Fruit fly (Drosophila melanogaster) whole organism, embryonic: ENCODE data around the gene Pcyt1.
A peak's percentile ranks its signal among the peaks of the same experiment; 100 is the strongest.

Source experiments
- Antp ChIP-seq: fragments of 200-800 bp; sonication (Bioruptor generic); optimal IDR thresholded peaks from 3 replicates; lab custom pipeline; 2016; ENCODE audit warnings: missing biosample characterization, missing genetic modification characterization
- B-H1 ChIP-seq: fragments of 200-800 bp; sonication (Bioruptor generic); IDR thresholded peaks from 3 replicates; pipeline ENCODE4 v1.3.6; 2022; ENCODE audit warnings: missing biosample characterization, missing genetic modification characterization
- Bgb ChIP-seq: fragments of 200-800 bp; sonication (Bioruptor generic); IDR thresholded peaks from 2 replicates; pipeline ENCODE4 v1.3.6; 2022; ENCODE audit warnings: missing biosample characterization, missing genetic modification characterization; ENCODE audit not compliant: partially characterized antibody
- CG10321 ChIP-seq: fragments of 200-800 bp; sonication (Bioruptor generic); IDR thresholded peaks from 2 replicates; pipeline ENCODE4 v1.3.6; 2022; ENCODE audit warnings: missing biosample characterization, missing genetic modification characterization
- CG1647 ChIP-seq: fragments of 200-800 bp; sonication (Bioruptor generic); optimal IDR thresholded peaks from 3 replicates; lab custom pipeline; 2016; ENCODE audit warnings: missing biosample characterization, missing genetic modification characterization
- CG17912 ChIP-seq: fragments of 200-800 bp; sonication (Bioruptor generic); optimal IDR thresholded peaks from 2 replicates; lab custom pipeline; 2018; ENCODE audit warnings: missing biosample characterization, mild to moderate bottlenecking, missing genetic modification characterization
- CG2678 ChIP-seq: fragments of 200-800 bp; sonication (Bioruptor generic); optimal IDR thresholded peaks from 3 replicates; lab custom pipeline; 2019; ENCODE audit warnings: missing biosample characterization, mild to moderate bottlenecking, missing genetic modification characterization, moderate library complexity
- CG30431 ChIP-seq: fragments of 200-800 bp; sonication (Bioruptor generic); optimal IDR thresholded peaks from 2 replicates; lab custom pipeline; 2017; ENCODE audit warnings: missing biosample characterization, missing genetic modification characterization
- CG6654 ChIP-seq: fragments of 200-800 bp; sonication (Bioruptor generic); optimal IDR thresholded peaks from 2 replicates; lab custom pipeline; 2017; ENCODE audit warnings: missing biosample characterization, mild to moderate bottlenecking, missing genetic modification characterization
- CG6683 ChIP-seq: fragments of 200-800 bp; sonication (Bioruptor generic); optimal IDR thresholded peaks from 2 replicates; lab custom pipeline; 2017; ENCODE audit warnings: missing biosample characterization, mild to moderate bottlenecking, missing genetic modification characterization, missing genetic modification reagents
- CG7372 ChIP-seq: fragments of 200-800 bp; sonication (Bioruptor generic); IDR thresholded peaks from 2 replicates; pipeline ENCODE4 v1.3.6; 2022; ENCODE audit warnings: missing biosample characterization, missing genetic modification characterization
- CG7556 ChIP-seq: fragments of 200-800 bp; sonication (Bioruptor generic); optimal IDR thresholded peaks from 2 replicates; lab custom pipeline; 2017; ENCODE audit warnings: missing biosample characterization, mild to moderate bottlenecking, missing genetic modification characterization
- CG7963 ChIP-seq: fragments of 200-800 bp; sonication (Bioruptor generic); IDR thresholded peaks from 3 replicates; pipeline ENCODE4 v1.3.6; 2022; ENCODE audit warnings: missing biosample characterization, missing genetic modification characterization; ENCODE audit not compliant: partially characterized antibody
- CG8290 ChIP-seq, 3 experiments: fragments of 200-800 bp; sonication (Bioruptor generic); optimal IDR thresholded peaks; 2 replicates each; lab custom pipeline; 2016 to 2019; ENCODE audit warnings: missing biosample characterization in 3 of 3, missing genetic modification characterization in 3 of 3, mild to moderate bottlenecking in 2 of 3, moderate library complexity in 1 of 3
- CG8765 ChIP-seq: fragments of 200-800 bp; sonication (Bioruptor generic); IDR thresholded peaks from 2 replicates; pipeline ENCODE4 v1.3.6; 2022; ENCODE audit warnings: missing biosample characterization, missing genetic modification characterization
- Chrac-16 ChIP-seq: fragments of 200-800 bp; sonication (Bioruptor generic); optimal IDR thresholded peaks from 3 replicates; lab custom pipeline; 2016; ENCODE audit warnings: missing biosample characterization, missing genetic modification characterization
- Hey ChIP-seq: fragments of 200-800 bp; sonication (Bioruptor generic); optimal IDR thresholded peaks from 3 replicates; lab custom pipeline; 2018; ENCODE audit warnings: missing biosample characterization, mild to moderate bottlenecking, missing genetic modification characterization
- Kr ChIP-seq: fragments of 200-800 bp; sonication (Bioruptor generic); optimal IDR thresholded peaks from 2 replicates; lab custom pipeline; 2017; ENCODE audit warnings: missing biosample characterization, mild to moderate bottlenecking, missing genetic modification characterization
- Max ChIP-seq: fragments of 200-800 bp; sonication (Bioruptor generic); optimal IDR thresholded peaks from 2 replicates; lab custom pipeline; 2016; ENCODE audit warnings: missing biosample characterization, mild to moderate bottlenecking, missing genetic modification characterization
- PHDP ChIP-seq: fragments of 200-800 bp; sonication (Bioruptor generic); optimal IDR thresholded peaks from 3 replicates; lab custom pipeline; 2018; ENCODE audit warnings: missing biosample characterization, mild to moderate bottlenecking, missing genetic modification characterization, moderate library complexity
- Tbp ChIP-seq: fragments of >200 bp; optimal IDR thresholded peaks from 2 replicates; lab custom pipeline; 2018; ENCODE audit warnings: missing biosample characterization, missing genetic modification characterization
- ap ChIP-seq: fragments of 200-800 bp; sonication (Bioruptor generic); IDR thresholded peaks from 2 replicates; pipeline ENCODE4 v1.3.6; 2022; ENCODE audit warnings: missing biosample characterization, missing genetic modification characterization
- bsh ChIP-seq, 2 experiments: fragments of 200-800 bp; sonication (Bioruptor generic); optimal IDR thresholded peaks; 2 replicates each; lab custom pipeline; 2017 to 2018; ENCODE audit warnings: mild to moderate bottlenecking in 2 of 2, missing biosample characterization in 2 of 2, missing genetic modification characterization in 2 of 2, moderate library complexity in 1 of 2
- btn ChIP-seq: fragments of 200-800 bp; sonication (Bioruptor generic); optimal IDR thresholded peaks from 2 replicates; lab custom pipeline; 2016; ENCODE audit warnings: missing biosample characterization, missing genetic modification characterization
- danr ChIP-seq: fragments of 200-800 bp; sonication (Bioruptor generic); IDR thresholded peaks from 2 replicates; pipeline ENCODE4 v1.3.6; 2022; ENCODE audit warnings: missing biosample characterization, missing genetic modification characterization
- dimm ChIP-seq: fragments of 200-800 bp; sonication (Bioruptor generic); IDR thresholded peaks from 2 replicates; pipeline ENCODE4 v1.3.6; 2022; ENCODE audit warnings: missing biosample characterization, missing genetic modification characterization
- eyg ChIP-seq: fragments of 200-800 bp; sonication (Bioruptor generic); optimal IDR thresholded peaks from 3 replicates; lab custom pipeline; 2016; ENCODE audit warnings: missing biosample characterization, missing genetic modification characterization
- fd102C ChIP-seq: fragments of 200-800 bp; sonication (Bioruptor generic); optimal IDR thresholded peaks from 2 replicates; lab custom pipeline; 2018; ENCODE audit warnings: missing biosample characterization, mild to moderate bottlenecking, missing genetic modification characterization, moderate library complexity
- gce ChIP-seq: fragments of 200-800 bp; sonication (Bioruptor generic); IDR thresholded peaks from 3 replicates; pipeline ENCODE4 v1.3.6; 2022; ENCODE audit warnings: missing biosample characterization, missing genetic modification characterization
- gcm2 ChIP-seq: fragments of 200-800 bp; sonication (Bioruptor generic); optimal IDR thresholded peaks from 2 replicates; lab custom pipeline; 2016; ENCODE audit warnings: missing biosample characterization, missing genetic modification characterization
- hkb ChIP-seq, 2 experiments: fragments of 200-800 bp in 1 of 2; fragments of >200 bp in 1 of 2; sonication (Bioruptor generic) in 1 of 2; IDR thresholded peaks in 1 of 2; optimal IDR thresholded peaks in 1 of 2; 2 replicates each; pipeline versions ENCODE4 v1.3.6 to Lab custom; 2017 to 2022; ENCODE audit warnings: missing biosample characterization in 1 of 2, missing genetic modification characterization in 1 of 2
- hth ChIP-seq: fragments of >200 bp; optimal IDR thresholded peaks from 2 replicates; lab custom pipeline; 2017; ENCODE audit warnings: inconsistent platforms
- jing ChIP-seq: fragments of 200-800 bp; sonication (Bioruptor generic); optimal IDR thresholded peaks from 2 replicates; lab custom pipeline; 2018; ENCODE audit warnings: missing biosample characterization, mild to moderate bottlenecking, missing genetic modification characterization
- kah ChIP-seq: fragments of 200-800 bp; sonication (Bioruptor generic); optimal IDR thresholded peaks from 2 replicates; lab custom pipeline; 2018; ENCODE audit warnings: missing biosample characterization, mild to moderate bottlenecking, missing genetic modification characterization
- kay ChIP-seq: fragments of 200-800 bp; sonication (Bioruptor generic); optimal IDR thresholded peaks from 2 replicates; lab custom pipeline; 2016; ENCODE audit warnings: missing biosample characterization, missing genetic modification characterization
- klu ChIP-seq: fragments of 200-800 bp; sonication (Bioruptor generic); IDR thresholded peaks from 2 replicates; pipeline ENCODE4 v1.3.6; 2022; ENCODE audit warnings: missing biosample characterization, missing genetic modification characterization
- lbe ChIP-seq: fragments of 200-800 bp; sonication (Bioruptor generic); optimal IDR thresholded peaks from 2 replicates; lab custom pipeline; 2016; ENCODE audit warnings: missing biosample characterization, mild to moderate bottlenecking, missing genetic modification characterization
- pfk ChIP-seq: fragments of 200-800 bp; sonication (Bioruptor generic); optimal IDR thresholded peaks from 2 replicates; lab custom pipeline; 2018; ENCODE audit warnings: missing biosample characterization, mild to moderate bottlenecking, missing genetic modification characterization, moderate library complexity
- ro ChIP-seq: fragments of 200-800 bp; sonication (Bioruptor generic); IDR thresholded peaks from 2 replicates; pipeline ENCODE4 v1.3.6; 2022; ENCODE audit warnings: missing biosample characterization, missing genetic modification characterization
- row ChIP-seq: fragments of 200-800 bp; sonication (Bioruptor generic); IDR thresholded peaks from 3 replicates; pipeline ENCODE4 v1.3.6; 2022; ENCODE audit warnings: missing biosample characterization, missing genetic modification characterization
- seq ChIP-seq: fragments of 200-800 bp; sonication (Bioruptor generic); IDR thresholded peaks from 2 replicates; pipeline ENCODE4 v1.3.6; 2022; ENCODE audit warnings: missing biosample characterization, missing genetic modification characterization
- shn ChIP-seq: fragments of 200-800 bp; sonication (Bioruptor generic); optimal IDR thresholded peaks from 3 replicates; lab custom pipeline; 2016; ENCODE audit warnings: missing biosample characterization, missing genetic modification characterization
- slp2 ChIP-seq: fragments of 200-800 bp; sonication (Bioruptor generic); optimal IDR thresholded peaks from 2 replicates; lab custom pipeline; 2016; ENCODE audit warnings: missing biosample characterization, missing genetic modification characterization
- tin ChIP-seq: fragments of 200-800 bp; sonication (Bioruptor generic); optimal IDR thresholded peaks from 3 replicates; lab custom pipeline; 2016; ENCODE audit warnings: missing biosample characterization, missing genetic modification characterization
- trem ChIP-seq: fragments of 200-800 bp; optimal IDR thresholded peaks from 3 replicates; lab custom pipeline; 2019; ENCODE audit warnings: missing biosample characterization, mild to moderate bottlenecking, missing genetic modification characterization, moderate library complexity
- ttk ChIP-seq: fragments of 200-800 bp; sonication (Bioruptor generic); IDR thresholded peaks from 2 replicates; pipeline ENCODE4 v2.1.2; 2022; ENCODE audit warnings: missing biosample characterization, missing genetic modification characterization
- tup ChIP-seq: fragments of 200-800 bp; sonication (Bioruptor generic); optimal IDR thresholded peaks from 2 replicates; lab custom pipeline; 2016; ENCODE audit warnings: missing biosample characterization, mild to moderate bottlenecking, missing genetic modification characterization, moderate library complexity
- vfl ChIP-seq: fragments of 200-800 bp; sonication (Bioruptor generic); optimal IDR thresholded peaks from 2 replicates; lab custom pipeline; 2016; ENCODE audit warnings: missing biosample characterization, missing genetic modification characterization
- zen2 ChIP-seq: fragments of 200-800 bp; sonication (Bioruptor generic); IDR thresholded peaks from 3 replicates; pipeline ENCODE4 v1.3.6; 2022; ENCODE audit warnings: missing biosample characterization, missing genetic modification characterization; ENCODE audit not compliant: partially characterized antibody

The Pcyt1 gene

dm6 chr3L:1558178-1558788 lies 12.4 kb downstream of the Pcyt1 start, which contains the start of the genes Pex10 and CG12099 (continued):
- TF ChIP-seq Antp (GFP tag; lab: Kevin White, UChicago) (peak; percentile 62), Tbp (GFP tag; lab: Kevin White, UChicago) (no peak), dimm (GFP tag; lab: Robert Waterston, UW) (no peak), row (GFP tag; lab: Robert Waterston, UW) (peak; percentile 98), slp2 (peak; percentile 0), tup (GFP tag; lab: Kevin White, UChicago) (peak; percentile 78), CG6654 (GFP tag; lab: Kevin White, UChicago) (peak; percentile 52), CG1647 (GFP tag; lab: Kevin White, UChicago) (peak; percentile 79), CG8765 (GFP tag; lab: Robert Waterston, UW) (peak; percentile 87), hth (lab: Kevin White, UChicago) (no peak), hkb (optimal IDR thresholded peaks at IDR 0.05; lab: Kevin White, UChicago) (peak; percentile 68), hkb (GFP tag; IDR thresholded peaks at IDR 0.05; lab: Robert Waterston, UW) (peak; percentile 87), Max (GFP tag; lab: Kevin White, UChicago) (peak; percentile 90), PHDP (peak; percentile 74), Chrac-16 (GFP tag; lab: Kevin White, UChicago) (peak; percentile 91), btn (GFP tag; lab: Kevin White, UChicago) (no peak), lbe (peak; percentile 82), gce (GFP tag; lab: Robert Waterston, UW) (0 out of 3 replicates have a peak, but pooled peaks have one; percentile 57), CG10321 (GFP tag; lab: Robert Waterston, UW) (0 out of 2 replicates have a peak, but pooled peaks have one; percentile 48), ttk (GFP tag; lab: Robert Waterston, UW) (peak; percentile 83), CG8290 (GFP tag; optimal IDR thresholded peaks at IDR 0.05; lab: Kevin White, UChicago) (peak; percentile 90), CG8290 (tag; optimal IDR thresholded peaks at IDR 0.05; lab: Kevin White, UChicago) (peak in 1 of 2 experiments; percentile 74), B-H1 (peak; percentile 84), ro (GFP tag; lab: Robert Waterston, UW) (peak; percentile 51), seq (GFP tag; lab: Robert Waterston, UW) (peak; percentile 72; the same call in 1 of the 2 replicates), Bgb (peak; percentile 89), klu (GFP tag; lab: Robert Waterston, UW) (peak; percentile 90), ap (peak; percentile 85), kah (GFP tag; lab: Kevin White, UChicago) (peak; percentile 41), pfk (GFP tag; lab: Kevin White, UChicago) (peak; percentile 42), bsh (GFP tag; optimal IDR thresholded peaks at IDR 0.05; lab: Kevin White, UChicago) (peak in 1 of 2 experiments; percentile 81), CG7372 (GFP tag; lab: Robert Waterston, UW) (peak; percentile 91), CG30431 (peak; percentile 76), jing (no peak), gcm2 (no peak), eyg (GFP tag; lab: Kevin White, UChicago) (no peak), CG6683 (peak; percentile 59), vfl (GFP tag; lab: Kevin White, UChicago) (peak; percentile 76), Kr (GFP tag; lab: Kevin White, UChicago) (no peak), zen2 (GFP tag; lab: Robert Waterston, UW) (peak; percentile 67; the same call in 1 of the 3 replicates), CG17912 (peak; percentile 46), kay (GFP tag; lab: Kevin White, UChicago) (peak; percentile 84), danr (GFP tag; lab: Robert Waterston, UW) (peak; percentile 86), Hey (tag; lab: Kevin White, UChicago) (no peak), CG7963 (GFP tag; lab: Robert Waterston, UW) (peak; percentile 72), CG7556 (GFP tag; lab: Kevin White, UChicago) (peak; percentile 87), trem (tag; lab: Kevin White, UChicago) (peak; percentile 92), fd102C (GFP tag; lab: Kevin White, UChicago) (peak; percentile 49), CG2678 (tag; lab: Kevin White, UChicago) (peak; percentile 86), tin (peak; percentile 91), shn (GFP tag; lab: Kevin White, UChicago) (peak; percentile 57)
